Fruit fly (Drosophila melanogaster): ENCODE data around the gene mRpL28.

mRpL28 gene

dm6 chr2L:4976988-4977551 is 3.3 kb downstream of the mRpL28 start, which contains the start of the genes Gmd and CG3792 (continued):
- TF ChIP-seq Gug (GFP tag; IDR thresholded peaks at IDR 0.05) = peak; percentile 93
- TF ChIP-seq Hr39 (GFP tag; optimal IDR thresholded peaks at IDR 0.05) = peak; percentile 94
- no peak for TF ChIP-seq Smox (GFP tag; optimal IDR thresholded peaks at IDR 0.05)
- peak; percentile 95 for TF ChIP-seq CG15336 (GFP tag; IDR thresholded peaks at IDR 0.05)
- peak; percentile 96 for TF ChIP-seq esn (GFP tag; optimal IDR thresholded peaks at IDR 0.05)
- TF ChIP-seq CG6792 (GFP tag; optimal IDR thresholded peaks at IDR 0.05) = peak; percentile 92
- no peak for TF ChIP-seq fd85E (GFP tag; optimal IDR thresholded peaks at IDR 0.05)
- TF ChIP-seq CG4318 (GFP tag; optimal IDR thresholded peaks at IDR 0.05) = no peak

- TF ChIP-seq Hr38 (GFP tag; optimal IDR thresholded peaks at IDR 0.05) (no peak), CG8319 (GFP tag; optimal IDR thresholded peaks at IDR 0.05) (no peak), acj6 (GFP tag; optimal IDR thresholded peaks at IDR 0.05) (no peak), Eip93F (GFP tag; optimal IDR thresholded peaks at IDR 0.05) (no peak), CG31627 (GFP tag; optimal IDR thresholded peaks at IDR 0.05) (no peak), vri (GFP tag; optimal IDR thresholded peaks at IDR 0.05) (no peak), CG6808 (GFP tag; optimal IDR thresholded peaks at IDR 0.05) (no peak), CG6163 (GFP tag; IDR thresholded peaks at IDR 0.05) (no peak), Sox102F (GFP tag; optimal IDR thresholded peaks at IDR 0.05) (no peak), lz (GFP tag; optimal IDR thresholded peaks at IDR 0.05) (no peak), svp (GFP tag) (no peak), CG3032 (tag; optimal IDR thresholded peaks at IDR 0.05) (no peak)
Measured at dm6 chr2L:4979138-4979537, 5.4 kb downstream of the mRpL28 start, which contains the start of gene CG8891. TSS of gene CG8891 (minus strand) at chr2L:4979379.

dm6 chr2L:4981278-4981966 is 7.6 kb downstream of the mRpL28 start, which contains the start of the genes CG8892 and CG34126:
TSS of gene CG8892 (minus strand) at chr2L:4981592.
TSS of gene CG34126 (plus strand) at chr2L:4981614.
- TF ChIP-seq CG11294 (GFP tag; IDR thresholded peaks at IDR 0.05) = peak; percentile 88
- TF ChIP-seq salr (GFP tag; optimal IDR thresholded peaks at IDR 0.05) = peak; percentile 91 to 96
- TF ChIP-seq eg (GFP tag; IDR thresholded peaks at IDR 0.05) = peak; percentile 89
- TF ChIP-seq fkh (GFP tag; optimal IDR thresholded peaks at IDR 0.05) = peak; percentile 81
- peak; percentile 98 for TF ChIP-seq esn (GFP tag; optimal IDR thresholded peaks at IDR 0.05)
- TF ChIP-seq CG10631 (GFP tag; optimal IDR thresholded peaks at IDR 0.05) = peak; percentile 99
- TF ChIP-seq CG15336 (GFP tag; IDR thresholded peaks at IDR 0.05) = peak; percentile 84
- peak; percentile 96 for TF ChIP-seq fd59A (GFP tag; optimal IDR thresholded peaks at IDR 0.05)
- peak; percentile 91 for TF ChIP-seq spab (GFP tag; optimal IDR thresholded peaks at IDR 0.05)
- TF ChIP-seq acj6 (GFP tag; optimal IDR thresholded peaks at IDR 0.05) = peak; percentile 98
- peak; percentile 98 for TF ChIP-seq Hr39 (GFP tag; optimal IDR thresholded peaks at IDR 0.05)
- peak; percentile 97 for TF ChIP-seq topi (GFP tag; optimal IDR thresholded peaks at IDR 0.05)
- TF ChIP-seq Hr4 (GFP tag; optimal IDR thresholded peaks at IDR 0.05) = peak; percentile 96
- peak; percentile 87 for TF ChIP-seq CG1621 (tag; optimal IDR thresholded peaks at IDR 0.05)
- peak; percentile 96 for TF ChIP-seq Eip75B (GFP tag; optimal IDR thresholded peaks at IDR 0.05)
- peak; percentile 96 for TF ChIP-seq achi (GFP tag; optimal IDR thresholded peaks at IDR 0.05)
- TF ChIP-seq net (GFP tag; optimal IDR thresholded peaks at IDR 0.05) = peak; percentile 94
- TF ChIP-seq pdm3 (GFP tag; optimal IDR thresholded peaks at IDR 0.05) = peak; percentile 98
- TF ChIP-seq Eip93F (GFP tag; optimal IDR thresholded peaks at IDR 0.05) = peak; percentile 87
- TF ChIP-seq CG31627 (GFP tag; optimal IDR thresholded peaks at IDR 0.05) = peak; percentile 99
- TF ChIP-seq CG32006 (GFP tag; optimal IDR thresholded peaks at IDR 0.05) = peak; percentile 97
- TF ChIP-seq Sox14 (GFP tag; optimal IDR thresholded peaks at IDR 0.05) = peak; percentile 97
- peak; percentile 80 for TF ChIP-seq CG9139 (GFP tag; optimal IDR thresholded peaks at IDR 0.05)
- TF ChIP-seq dac (GFP tag; optimal IDR thresholded peaks at IDR 0.05) = peak; percentile 96
- TF ChIP-seq Blimp-1 (GFP tag; optimal IDR thresholded peaks at IDR 0.05) = peak; percentile 92
- peak; percentile 88 for TF ChIP-seq CG8119 (GFP tag; IDR thresholded peaks at IDR 0.05)
- TF ChIP-seq Sox102F (GFP tag; optimal IDR thresholded peaks at IDR 0.05) = peak; percentile 96
- peak; percentile 82 for TF ChIP-seq CG16779 (tag; optimal IDR thresholded peaks at IDR 0.05)
- TF ChIP-seq CG6276 (GFP tag; optimal IDR thresholded peaks at IDR 0.05) = peak; percentile 81
- peak; percentile 95 for TF ChIP-seq Met (GFP tag; optimal IDR thresholded peaks at IDR 0.05)
- peak; percentile 98 for TF ChIP-seq Sox15 (GFP tag; optimal IDR thresholded peaks at IDR 0.05)
- TF ChIP-seq CG7368 (GFP tag; optimal IDR thresholded peaks at IDR 0.05) = peak; percentile 92
- peak; percentile 94 for TF ChIP-seq Gug (GFP tag; IDR thresholded peaks at IDR 0.05)
- TF ChIP-seq CG6792 (GFP tag; optimal IDR thresholded peaks at IDR 0.05) = peak; percentile 95
